Worm (Caenorhabditis elegans) whole organism, early embryonic: Measurements from ENCODE around the gene bath-33.

Source experiments
- B0310.2 ChIP-seq: sonication (generic microtip); optimal IDR thresholded peaks from 2 replicates; lab custom pipeline; 2016; ENCODE audit warnings: mild to moderate bottlenecking, missing genetic modification characterization, missing compliant biosample characterization
- F13C5.2 ChIP-seq: sonication (generic microtip); optimal IDR thresholded peaks from 2 replicates; lab custom pipeline; 2017; ENCODE audit warnings: mild to moderate bottlenecking, missing genetic modification characterization, inconsistent platforms, missing compliant biosample characterization
- aly-1 ChIP-seq: sonication (generic microtip); optimal IDR thresholded peaks from 2 replicates; lab custom pipeline; 2016; ENCODE audit warnings: missing genetic modification characterization, missing compliant biosample characterization
- ama-1 ChIP-seq: fragments of 150-350 bp; optimal IDR thresholded peaks from 2 replicates; lab custom pipeline; 2014
- ceh-13 ChIP-seq: fragments of 200-800 bp; sonication (Bioruptor generic); optimal IDR thresholded peaks from 2 replicates; lab custom pipeline; 2018; ENCODE audit warnings: mild to moderate bottlenecking, missing genetic modification characterization, missing compliant biosample characterization
- ceh-36 ChIP-seq: sonication (generic microtip); optimal IDR thresholded peaks from 2 replicates; lab custom pipeline; 2016; ENCODE audit warnings: missing genetic modification characterization, inconsistent platforms, missing compliant biosample characterization
- ets-7 ChIP-seq: sonication (generic microtip); optimal IDR thresholded peaks from 2 replicates; lab custom pipeline; 2016; ENCODE audit warnings: missing genotype, missing genetic modification characterization, missing compliant biosample characterization
- flt-1 ChIP-seq: fragments of 200-800 bp; sonication (Bioruptor generic); IDR thresholded peaks from 2 replicates; pipeline ENCODE4 v1.3.6; 2022; ENCODE audit warnings: missing genetic modification characterization, missing compliant biosample characterization
- hmbx-1 ChIP-seq: sonication (generic microtip); optimal IDR thresholded peaks from 2 replicates; lab custom pipeline; 2016; ENCODE audit warnings: mild to moderate bottlenecking, missing genetic modification characterization, missing compliant biosample characterization
- hnd-1 ChIP-seq: sonication (generic microtip); optimal IDR thresholded peaks from 2 replicates; lab custom pipeline; 2016; ENCODE audit warnings: missing genetic modification characterization, missing compliant biosample characterization
- scrt-1 ChIP-seq: fragments of 200-800 bp; sonication (Bioruptor generic); IDR thresholded peaks from 2 replicates; pipeline ENCODE4 v1.3.6; 2022; ENCODE audit warnings: missing genetic modification characterization, missing compliant biosample characterization

ce11 chrII:1589845-1590244 is 16.1 kb downstream of the bath-33 start, which contains the start of gene T07H3.7:
- TF ChIP-seq hmbx-1 (tag; lab: Kevin White, UChicago) (no peak), ama-1 (lab: Kevin White, UChicago) (no peak), ceh-13 (no peak), flt-1 (no peak), ceh-36 (tag; lab: Kevin White, UChicago) (no peak), aly-1 (tag; lab: Kevin White, UChicago) (no peak), ets-7 (tag; lab: Kevin White, UChicago) (no peak), scrt-1 (GFP tag; lab: Robert Waterston, UW) (no peak), F13C5.2 (no peak), B0310.2 (tag; lab: Kevin White, UChicago) (no peak), hnd-1 (no peak)
